Worm (Caenorhabditis elegans) whole organism, L2 larva: ENCODE measurements around the gene H37A05.4.

Experiments
- blmp-1 ChIP-seq: sonication (generic microtip); optimal IDR thresholded peaks from 2 replicates; lab custom pipeline; 2017; ENCODE audit warnings: missing genetic modification characterization, mild to moderate bottlenecking, missing compliant biosample characterization, antibody characterized with exemption, moderate library complexity; ENCODE audit not compliant: insufficient read depth
- mab-5 ChIP-seq: fragments of 150-350 bp; optimal IDR thresholded peaks from 2 replicates; lab custom pipeline; 2014; ENCODE audit warnings: missing biosample characterization, missing genetic modification characterization
- snpc-4 ChIP-seq: fragments of 150-350 bp; optimal IDR thresholded peaks from 2 replicates; lab custom pipeline; 2014; ENCODE audit warnings: missing biosample characterization, missing genetic modification characterization

ce11 chrV:13624424-13624823 lies 25.2 kb downstream of the H37A05.4 start, which contains the start of gene F53F4.11:
- TF ChIP-seq mab-5 (tag; lab: Kevin White, UChicago): no peak
- no peak for TF ChIP-seq blmp-1 (tag; lab: Kevin White, UChicago)
- no peak for TF ChIP-seq snpc-4
